Fruit fly (Drosophila melanogaster): Measurements from ENCODE around the gene CG2200.

The CG2200 gene

DNA sequence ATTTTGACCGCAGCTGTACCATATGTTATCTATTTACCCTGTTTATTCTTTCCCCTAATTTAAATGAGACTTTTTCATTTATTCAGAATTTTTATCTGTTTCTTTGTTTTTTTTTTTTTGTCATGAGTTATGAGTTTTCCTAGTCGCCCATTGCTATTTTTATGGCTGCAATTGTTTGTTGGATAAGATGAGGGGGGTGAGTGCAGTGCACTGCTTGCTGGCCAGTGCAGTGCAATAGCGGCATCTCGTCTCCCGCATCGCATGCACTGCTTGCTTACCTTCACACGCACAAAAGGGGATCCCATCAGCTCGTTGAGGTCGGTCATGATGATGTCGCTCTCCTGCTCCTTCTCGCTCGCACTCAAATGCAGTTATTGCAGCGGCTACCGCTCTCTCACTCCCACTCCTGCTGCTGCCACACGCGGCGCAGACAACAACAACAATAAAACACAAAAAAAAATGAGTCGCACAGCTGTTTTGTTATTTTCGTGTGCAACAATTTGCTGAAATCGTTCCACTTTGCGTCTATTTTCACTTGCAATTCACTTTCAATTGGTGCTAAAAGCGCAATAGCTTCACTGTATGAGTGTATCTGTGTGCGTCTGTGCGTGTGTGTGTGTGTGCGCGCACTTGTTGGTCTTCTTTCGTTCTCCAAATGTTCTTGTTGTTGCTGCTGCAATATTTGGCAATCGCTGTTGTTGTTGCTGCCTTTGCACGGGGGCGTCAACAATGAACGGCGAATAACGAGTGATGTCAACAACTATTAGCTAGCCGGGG, 34.1 kb downstream of the CG2200 start (continued):
- TF ChIP-seq pb (GFP tag; optimal IDR thresholded peaks at IDR 0.05) (peak; percentile 35), Dip2 (GFP tag; IDR thresholded peaks at IDR 0.05) (no peak), cas (GFP tag; IDR thresholded peaks at IDR 0.05) (no peak), insv (GFP tag; optimal IDR thresholded peaks at IDR 0.05) (no peak), bowl (GFP tag; IDR thresholded peaks at IDR 0.05) (no peak), hkb (optimal IDR thresholded peaks at IDR 0.05) (no peak), hkb (GFP tag; IDR thresholded peaks at IDR 0.05) (0 out of 2 replicates have a peak, but pooled peaks have one; percentile 27), Nf-YC (tag; optimal IDR thresholded peaks at IDR 0.05) (no peak), Myb (GFP tag; optimal IDR thresholded peaks at IDR 0.05) (no peak), CG32772 (GFP tag; IDR thresholded peaks at IDR 0.05) (0 out of 2 replicates have a peak, but pooled peaks have one; percentile 20), pum (GFP tag; optimal IDR thresholded peaks at IDR 0.05) (peak; percentile 50), CG14710 (tag; optimal IDR thresholded peaks at IDR 0.05) (peak; percentile 19), croc (GFP tag; conservative IDR thresholded peaks at IDR 0.05) (no peak), CG10654 (GFP tag; optimal IDR thresholded peaks at IDR 0.05) (peak; percentile 3), crc (GFP tag; optimal IDR thresholded peaks at IDR 0.05) (no peak), chinmo (GFP tag; IDR thresholded peaks at IDR 0.05; ENCODE audit: partially characterized antibody) (no peak; the same call in 1 of the 4 replicates), slbo (GFP tag; IDR thresholded peaks at IDR 0.05) (no peak), ssp (GFP tag; IDR thresholded peaks at IDR 0.05) (0 out of 2 replicates have a peak, but pooled peaks have one; percentile 16), CG16863 (GFP tag; optimal IDR thresholded peaks at IDR 0.05) (peak; percentile 66), Fer1 (GFP tag; optimal IDR thresholded peaks at IDR 0.05) (no peak), ab (GFP tag; optimal IDR thresholded peaks at IDR 0.05) (no peak), CG10209 (GFP tag; optimal IDR thresholded peaks at IDR 0.05) (no peak), sc (optimal IDR thresholded peaks at IDR 0.05) (no peak), sc (GFP tag; optimal IDR thresholded peaks at IDR 0.05) (no peak), CG9817 (tag; optimal IDR thresholded peaks at IDR 0.05) (no peak), pfk (GFP tag; optimal IDR thresholded peaks at IDR 0.05) (no peak), Xbp1 (GFP tag; optimal IDR thresholded peaks at IDR 0.05) (peak; percentile 53), wdn (GFP tag; IDR thresholded peaks at IDR 0.05) (no peak), CG13775 (GFP tag; optimal IDR thresholded peaks at IDR 0.05) (no peak), CG14014 (GFP tag; IDR thresholded peaks at IDR 0.05) (peak; percentile 19; the same call in 1 of the 2 replicates), ranshi (GFP tag; IDR thresholded peaks at IDR 0.05) (0 out of 2 replicates have a peak, but pooled peaks have one; percentile 23), CG4360 (GFP tag; IDR thresholded peaks at IDR 0.05) (peak; percentile 79), CG2712 (tag; optimal IDR thresholded peaks at IDR 0.05) (peak; percentile 44), sob (GFP tag; IDR thresholded peaks at IDR 0.05) (no peak), CG11695 (GFP tag; IDR thresholded peaks at IDR 0.05) (peak; percentile 36; the same call in 1 of the 3 replicates), CG15696 (tag; optimal IDR thresholded peaks at IDR 0.05) (no peak)

DNA sequence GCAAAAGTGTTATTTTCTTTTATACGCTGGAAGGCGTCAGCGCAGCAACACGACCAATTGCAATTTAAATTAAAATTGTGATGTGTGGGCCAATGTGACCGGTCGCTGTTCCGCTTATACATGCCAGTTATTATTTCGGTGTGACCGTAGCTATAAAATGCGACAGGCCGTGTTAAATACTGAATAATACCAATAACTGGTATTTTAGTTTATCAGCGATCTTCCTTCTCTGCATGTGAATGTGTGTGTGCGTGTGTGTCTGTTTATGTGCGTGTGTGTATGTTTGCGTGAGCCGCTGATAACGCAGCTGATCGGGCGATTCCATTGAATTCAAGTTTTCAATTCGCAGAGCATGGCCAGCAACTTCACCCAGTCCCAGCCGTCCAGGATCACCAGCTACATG, 34.7 kb downstream of the CG2200 start, which contains the start of the genes CG32638, CG15717 and MFS10:
Gene CG32638, minus strand, starts transcription at position 45 of the 403 bp plus-strand sequence.
Gene CG15717, plus strand, starts transcription at position 203 of the 403 bp plus-strand sequence.
Gene MFS10, plus strand, starts transcription at position 269 of the 403 bp plus-strand sequence.
- TF ChIP-seq CG14667 (GFP tag; IDR thresholded peaks at IDR 0.05) (no peak), maf-S (GFP tag; optimal IDR thresholded peaks at IDR 0.05) (no peak), H2.0 (GFP tag; IDR thresholded peaks at IDR 0.05) (no peak), jumu (GFP tag; optimal IDR thresholded peaks at IDR 0.05) (no peak), Rfx (GFP tag; IDR thresholded peaks at IDR 0.05) (peak; percentile 40; the same call in 1 of the 2 replicates), CG6854 (GFP tag; optimal IDR thresholded peaks at IDR 0.05) (no peak), CG30020 (tag; optimal IDR thresholded peaks at IDR 0.05) (peak; percentile 20), scrt (GFP tag; optimal IDR thresholded peaks at IDR 0.05) (peak; percentile 73), al (GFP tag; IDR thresholded peaks at IDR 0.05) (no peak), CG12659 (GFP tag; optimal IDR thresholded peaks at IDR 0.05) (peak; percentile 86), CG3838 (GFP tag; optimal IDR thresholded peaks at IDR 0.05) (peak; percentile 0), Vsx1 (GFP tag; optimal IDR thresholded peaks at IDR 0.05) (no peak), Abd-B (GFP tag; optimal IDR thresholded peaks at IDR 0.05) (peak; percentile 6), GATAe (GFP tag; conservative IDR thresholded peaks at IDR 0.05) (peak; percentile 51; the same call in 1 of the 2 replicates), CTCF (GFP tag; optimal IDR thresholded peaks at IDR 0.05) (no peak), CG34376 (GFP tag; optimal IDR thresholded peaks at IDR 0.05) (no peak), bbx (GFP tag; IDR thresholded peaks at IDR 0.05; ENCODE audit: partially characterized antibody) (0 out of 2 replicates have a peak, but pooled peaks have one; percentile 24)

All from whole organism, embryonic.